Fruit fly (Drosophila melanogaster): Measurements from ENCODE around the gene Aduk.
A peak's percentile ranks its signal among the peaks of the same experiment; 100 is the strongest.

Aduk gene

DNA sequence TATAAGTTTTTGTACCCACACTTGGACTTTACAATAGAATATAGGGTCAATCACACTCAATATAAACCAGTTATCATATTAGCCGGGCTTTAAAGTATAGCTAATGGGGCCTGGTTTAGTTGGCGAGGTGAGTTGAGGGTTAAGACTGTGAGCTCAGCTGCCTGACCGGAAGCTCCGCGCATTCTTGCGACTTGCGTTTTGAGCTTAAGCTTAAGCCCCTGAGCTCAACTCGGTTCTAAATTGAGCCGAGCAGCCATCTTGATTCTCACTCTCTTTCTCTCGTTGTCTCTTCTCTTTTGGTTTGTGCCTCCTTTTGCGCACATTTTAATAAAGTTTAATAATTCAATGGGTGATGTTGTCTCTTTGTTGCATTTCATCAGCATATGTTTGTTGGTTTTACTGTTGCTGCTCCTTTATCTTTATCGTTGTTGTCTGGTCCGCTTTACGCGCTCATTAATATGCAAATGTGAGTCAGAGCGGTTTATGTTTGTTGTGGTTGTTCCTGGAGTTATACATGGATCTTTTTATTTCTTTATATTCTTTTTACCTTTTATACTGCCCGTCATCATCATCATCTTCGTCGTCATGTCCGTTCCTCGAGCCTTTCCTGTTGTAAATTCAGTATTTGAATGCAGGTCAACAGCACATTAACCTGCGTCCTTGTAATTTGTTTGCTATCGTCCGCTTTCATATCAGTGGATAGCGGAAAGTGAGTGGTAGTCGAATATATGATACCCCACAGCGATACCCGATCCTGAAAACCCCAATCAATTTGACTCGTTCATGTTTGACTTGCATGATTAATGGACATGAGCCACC is 16.3 kb upstream of the Aduk start:
- TF ChIP-seq CG31224 (GFP tag; IDR thresholded peaks at IDR 0.05) (no peak), nom (GFP tag; optimal IDR thresholded peaks at IDR 0.05) (peak; percentile 47), Gug (GFP tag; IDR thresholded peaks at IDR 0.05) (no peak), h (optimal IDR thresholded peaks at IDR 0.05) (no peak), CG6175 (GFP tag; IDR thresholded peaks at IDR 0.05) (no peak), abd-A (tag; optimal IDR thresholded peaks at IDR 0.05) (peak; percentile 59), Dll (GFP tag; IDR thresholded peaks at IDR 0.05; ENCODE audit: partially characterized antibody) (no peak), CG6791 (GFP tag; IDR thresholded peaks at IDR 0.05; ENCODE audit: partially characterized antibody) (0 out of 3 replicates have a peak, but pooled peaks have one; percentile 21), Six4 (GFP tag; optimal IDR thresholded peaks at IDR 0.05) (no peak), phol (tag; optimal IDR thresholded peaks at IDR 0.05) (peak; percentile 58), Med (GFP tag) (peak; percentile 59), z (GFP tag; IDR thresholded peaks at IDR 0.05) (peak; percentile 84), sima (GFP tag; optimal IDR thresholded peaks at IDR 0.05) (no peak), sd (tag; optimal IDR thresholded peaks at IDR 0.05) (peak; percentile 82), sens (GFP tag) (peak; percentile 77), CG13894 (tag; optimal IDR thresholded peaks at IDR 0.05) (peak; percentile 11), hb (GFP tag; IDR thresholded peaks at IDR 0.05; ENCODE audit: partially characterized antibody) (no peak), Eip74EF (GFP tag; optimal IDR thresholded peaks at IDR 0.05) (peak in 1 of 2 experiments; percentile 35), D19B (GFP tag; optimal IDR thresholded peaks at IDR 0.05) (peak; percentile 44), chinmo (GFP tag; IDR thresholded peaks at IDR 0.05; ENCODE audit: partially characterized antibody) (peak; percentile 84; the same call in 2 of the 4 replicates), oc (tag; optimal IDR thresholded peaks at IDR 0.05) (peak; percentile 47), Awh (GFP tag; IDR thresholded peaks at IDR 0.05) (no peak), cwo (GFP tag; optimal IDR thresholded peaks at IDR 0.05) (no peak), kah (GFP tag; optimal IDR thresholded peaks at IDR 0.05) (no peak), CG10209 (GFP tag; optimal IDR thresholded peaks at IDR 0.05) (no peak), CG18011 (GFP tag; optimal IDR thresholded peaks at IDR 0.05) (no peak), Abd-B (GFP tag; optimal IDR thresholded peaks at IDR 0.05) (no peak), kni (GFP tag; optimal IDR thresholded peaks at IDR 0.05) (peak; percentile 52), CG3281 (GFP tag; optimal IDR thresholded peaks at IDR 0.05) (no peak), Trl (optimal IDR thresholded peaks at IDR 0.05) (peak; percentile 24 to 44), Trl (GFP tag; optimal IDR thresholded peaks at IDR 0.05) (no peak), CG10321 (GFP tag; IDR thresholded peaks at IDR 0.05) (no peak)

DNA sequence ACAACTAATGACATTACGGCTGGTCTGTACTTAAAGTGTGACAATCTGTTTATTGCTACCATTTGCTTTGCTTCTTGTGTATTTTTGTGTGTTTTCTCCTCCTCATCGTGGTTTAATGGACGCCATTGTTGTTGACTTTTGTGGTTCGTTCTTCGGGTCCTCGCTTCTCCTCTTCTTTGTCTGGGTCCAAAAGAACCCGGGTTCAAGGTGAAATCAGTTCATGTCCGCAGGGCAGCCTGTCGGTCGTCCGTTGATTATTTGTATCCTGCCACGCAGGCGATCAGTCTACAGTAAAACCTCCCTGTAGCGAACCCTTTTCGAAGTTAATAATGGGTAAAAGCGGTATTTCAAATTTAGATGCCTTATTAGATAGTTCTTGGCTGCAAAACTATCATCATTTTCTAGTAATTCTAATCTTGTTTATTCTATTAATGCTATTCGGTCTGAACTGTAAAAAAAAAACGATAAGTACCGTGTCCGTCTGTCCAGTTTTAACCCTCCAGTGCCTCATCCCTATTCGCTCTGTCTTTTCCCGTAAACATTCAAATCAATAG is 14.8 kb upstream of the Aduk start:
- no peak for TF ChIP-seq Opbp (GFP tag; IDR thresholded peaks at IDR 0.05; ENCODE audit: partially characterized antibody)
- peak; percentile 48 for TF ChIP-seq CG15696 (tag; optimal IDR thresholded peaks at IDR 0.05)
- peak; percentile 15 for TF ChIP-seq zen (tag; optimal IDR thresholded peaks at IDR 0.05)
- TF ChIP-seq CG2199 (GFP tag; IDR thresholded peaks at IDR 0.05), result peak; percentile 74; the same call in 1 of the 3 replicates
- TF ChIP-seq Awh (GFP tag; IDR thresholded peaks at IDR 0.05), result 0 out of 2 replicates have a peak, but pooled peaks have one; percentile 7
- no peak for TF ChIP-seq gsb (GFP tag; IDR thresholded peaks at IDR 0.05)
- peak; percentile 56 for TF ChIP-seq Kr (GFP tag; optimal IDR thresholded peaks at IDR 0.05)
- peak; percentile 91 for TF ChIP-seq grau (tag; optimal IDR thresholded peaks at IDR 0.05)
- TF ChIP-seq lola (GFP tag; optimal IDR thresholded peaks at IDR 0.05), result peak in 1 of 3 experiments; percentile 0
- peak; percentile 17 for TF ChIP-seq CG10979 (tag; optimal IDR thresholded peaks at IDR 0.05)
- no peak for TF ChIP-seq pan (optimal IDR thresholded peaks at IDR 0.05)
- peak in 1 of 2 experiments; percentile 17 for TF ChIP-seq pan (GFP tag; optimal IDR thresholded peaks at IDR 0.05 in 1 of 2, IDR thresholded peaks at IDR 0.05 in 1 of 2)
- no peak for TF ChIP-seq slp2 (GFP tag; optimal IDR thresholded peaks at IDR 0.05)
- TF ChIP-seq Rfx (GFP tag; IDR thresholded peaks at IDR 0.05), result no peak
- no peak for TF ChIP-seq ken (GFP tag; IDR thresholded peaks at IDR 0.05)
- TF ChIP-seq CG2712 (tag; optimal IDR thresholded peaks at IDR 0.05), result peak; percentile 26
- TF ChIP-seq dmrt11E (tag; optimal IDR thresholded peaks at IDR 0.05), result peak; percentile 24
- peak; percentile 28 for TF ChIP-seq sqz (GFP tag; optimal IDR thresholded peaks at IDR 0.05)
- peak; percentile 42 for TF ChIP-seq phol (tag; optimal IDR thresholded peaks at IDR 0.05)

Data from whole organism, embryonic.